Worm (Caenorhabditis elegans): ENCODE results near the gene T19H5.6.

DNA sequence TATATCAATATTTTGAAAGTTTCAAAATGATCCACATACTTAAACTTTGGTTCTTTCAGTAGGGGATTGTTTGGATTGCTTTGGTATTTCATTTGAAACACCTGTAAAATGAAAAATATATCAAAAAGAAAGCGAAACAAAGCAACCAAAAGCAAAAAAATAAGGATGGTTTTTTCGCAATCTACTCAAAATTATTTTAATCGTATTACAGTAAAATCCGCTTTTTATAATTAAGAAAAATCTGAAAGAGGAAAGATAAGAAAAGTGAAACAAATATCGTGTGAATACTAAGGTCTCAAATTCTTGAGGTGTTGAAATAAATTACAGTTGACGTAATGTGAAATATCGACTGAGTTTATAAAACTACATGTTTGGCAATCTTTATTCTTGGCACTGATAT lies 3.9 kb downstream of the T19H5.6 start, which contains the start of gene chil-22:
- TF ChIP-seq flt-1 (GFP tag; IDR thresholded peaks at IDR 0.05) (no peak), T22C8.4 (GFP tag; IDR thresholded peaks at IDR 0.05) (no peak)
